Fruit fly (Drosophila melanogaster) whole organism, prepupa: ENCODE measurements around the gene MCTS1.

Experiments
- CG10631 ChIP-seq: fragments of 200-800 bp; sonication (Bioruptor generic); optimal IDR thresholded peaks from 2 replicates; lab custom pipeline; 2016; ENCODE audit warnings: missing biosample characterization, missing genetic modification characterization
- CG10669 ChIP-seq: fragments of 200-800 bp; sonication (Bioruptor generic); optimal IDR thresholded peaks from 3 replicates; lab custom pipeline; 2018; ENCODE audit warnings: missing biosample characterization, mild to moderate bottlenecking, missing genetic modification characterization, moderate library complexity
- CG11762 ChIP-seq: fragments of 200-800 bp; sonication (Bioruptor generic); optimal IDR thresholded peaks from 3 replicates; lab custom pipeline; 2016; ENCODE audit warnings: missing biosample characterization, missing genetic modification characterization; ENCODE audit not compliant: insufficient read depth
- CG15336 ChIP-seq: fragments of 200-800 bp; sonication (Bioruptor generic); IDR thresholded peaks from 2 replicates; pipeline ENCODE4 v1.3.6; 2022; ENCODE audit warnings: missing biosample characterization, missing genetic modification characterization
- CG16779 ChIP-seq: fragments of 200-800 bp; sonication (Bioruptor generic); optimal IDR thresholded peaks from 3 replicates; lab custom pipeline; 2017; ENCODE audit warnings: missing biosample characterization, mild to moderate bottlenecking, missing genetic modification characterization
- CG3032 ChIP-seq: fragments of 200-800 bp; optimal IDR thresholded peaks from 2 replicates; lab custom pipeline; 2019; ENCODE audit warnings: missing biosample characterization, mild to moderate bottlenecking, missing genetic modification characterization, moderate library complexity
- CG31627 ChIP-seq: fragments of 200-800 bp; sonication (Bioruptor generic); optimal IDR thresholded peaks from 3 replicates; lab custom pipeline; 2016; ENCODE audit warnings: missing biosample characterization, missing genetic modification characterization
- CG32006 ChIP-seq: fragments of 200-800 bp; sonication (Bioruptor generic); optimal IDR thresholded peaks from 3 replicates; lab custom pipeline; 2017; ENCODE audit warnings: missing biosample characterization, mild to moderate bottlenecking, missing genetic modification characterization
- CG34406 ChIP-seq: fragments of 200-800 bp; sonication (Bioruptor generic); optimal IDR thresholded peaks from 3 replicates; lab custom pipeline; 2016; ENCODE audit warnings: missing biosample characterization, missing genetic modification characterization
- CG3919 ChIP-seq: fragments of 200-800 bp; sonication (Bioruptor generic); optimal IDR thresholded peaks from 3 replicates; lab custom pipeline; 2016; ENCODE audit warnings: missing biosample characterization, missing genetic modification characterization
- CG4318 ChIP-seq: fragments of 200-800 bp; sonication (Bioruptor generic); optimal IDR thresholded peaks from 3 replicates; lab custom pipeline; 2017; ENCODE audit warnings: missing biosample characterization, mild to moderate bottlenecking, missing genetic modification characterization
- CG6163 ChIP-seq: fragments of 200-800 bp; sonication (Bioruptor generic); IDR thresholded peaks from 3 replicates; pipeline ENCODE4 v1.3.6; 2022; ENCODE audit warnings: missing biosample characterization, missing genetic modification characterization
- CG6276 ChIP-seq: fragments of 200-800 bp; sonication (Bioruptor generic); optimal IDR thresholded peaks from 2 replicates; lab custom pipeline; 2017; ENCODE audit warnings: missing biosample characterization, mild to moderate bottlenecking, missing genetic modification characterization
- CG6792 ChIP-seq: fragments of 200-800 bp; sonication (Bioruptor generic); optimal IDR thresholded peaks from 3 replicates; lab custom pipeline; 2016; ENCODE audit warnings: missing biosample characterization, missing genetic modification characterization
- CG6808 ChIP-seq: fragments of 200-800 bp; sonication (Bioruptor generic); optimal IDR thresholded peaks from 3 replicates; lab custom pipeline; 2017; ENCODE audit warnings: missing biosample characterization, missing genetic modification characterization, mild to moderate bottlenecking, moderate library complexity, missing genetic modification reagents
- CG6854 ChIP-seq: fragments of 200-800 bp; sonication (Bioruptor generic); optimal IDR thresholded peaks from 2 replicates; lab custom pipeline; 2017; ENCODE audit warnings: missing biosample characterization, mild to moderate bottlenecking, missing genetic modification characterization
- CG7368 ChIP-seq: fragments of 200-800 bp; sonication (Bioruptor generic); optimal IDR thresholded peaks from 3 replicates; lab custom pipeline; 2016; ENCODE audit warnings: missing biosample characterization, missing genetic modification characterization
- CG8632 ChIP-seq: fragments of 200-800 bp; sonication (Bioruptor generic); optimal IDR thresholded peaks from 3 replicates; lab custom pipeline; 2016; ENCODE audit warnings: missing biosample characterization, missing genetic modification characterization
- CG9139 ChIP-seq: fragments of 200-800 bp; sonication (Bioruptor generic); optimal IDR thresholded peaks from 3 replicates; lab custom pipeline; 2017; ENCODE audit warnings: missing biosample characterization, mild to moderate bottlenecking, missing genetic modification characterization
- Eip78C ChIP-seq: fragments of 200-800 bp; sonication (Bioruptor generic); peaks from one replicate; lab custom pipeline; 2016; ENCODE audit warnings: missing biosample characterization, missing genetic modification characterization
- Eip93F ChIP-seq: fragments of 200-800 bp; sonication (Bioruptor generic); optimal IDR thresholded peaks from 2 replicates; lab custom pipeline; 2016; ENCODE audit warnings: missing biosample characterization, mild to moderate bottlenecking, missing genetic modification characterization
- Ets21C ChIP-seq: fragments of 200-800 bp; sonication (Bioruptor generic); optimal IDR thresholded peaks from 3 replicates; lab custom pipeline; 2016; ENCODE audit warnings: missing biosample characterization, missing genetic modification characterization
- Ets96B ChIP-seq: fragments of 200-800 bp; optimal IDR thresholded peaks from 2 replicates; lab custom pipeline; 2019; ENCODE audit warnings: missing biosample characterization, mild to moderate bottlenecking, missing genetic modification characterization, moderate library complexity
- Hr38 ChIP-seq: sonication (Bioruptor generic); optimal IDR thresholded peaks from 2 replicates; lab custom pipeline; 2016; ENCODE audit warnings: missing biosample characterization, missing genetic modification characterization
- Hr39 ChIP-seq: fragments of 200-800 bp; sonication (Bioruptor generic); optimal IDR thresholded peaks from 2 replicates; lab custom pipeline; 2016; ENCODE audit warnings: missing biosample characterization, missing genetic modification characterization
- Lpt ChIP-seq: fragments of 200-800 bp; sonication (Bioruptor generic); optimal IDR thresholded peaks from 3 replicates; lab custom pipeline; 2016; ENCODE audit warnings: missing biosample characterization, missing genetic modification characterization
- Met ChIP-seq: fragments of 200-800 bp; sonication (Bioruptor generic); optimal IDR thresholded peaks from 3 replicates; lab custom pipeline; 2016; ENCODE audit warnings: missing biosample characterization, missing genetic modification characterization
- OdsH ChIP-seq: fragments of 200-800 bp; sonication (Bioruptor generic); optimal IDR thresholded peaks from 3 replicates; lab custom pipeline; 2016; ENCODE audit warnings: missing biosample characterization, missing genetic modification characterization
- Sox15 ChIP-seq: fragments of 200-800 bp; sonication (Bioruptor generic); optimal IDR thresholded peaks from 3 replicates; lab custom pipeline; 2016; ENCODE audit warnings: missing biosample characterization, missing genetic modification characterization
- achi ChIP-seq: fragments of 200-800 bp; sonication (Bioruptor generic); optimal IDR thresholded peaks from 3 replicates; lab custom pipeline; 2016; ENCODE audit warnings: missing biosample characterization, missing genetic modification characterization
- acj6 ChIP-seq: fragments of 200-800 bp; sonication (Bioruptor generic); optimal IDR thresholded peaks from 3 replicates; lab custom pipeline; 2016; ENCODE audit warnings: missing biosample characterization, missing genetic modification characterization
- cyc ChIP-seq: fragments of 200-800 bp; sonication (Bioruptor generic); optimal IDR thresholded peaks from 3 replicates; lab custom pipeline; 2016; ENCODE audit warnings: missing biosample characterization, missing genetic modification characterization
- dsx ChIP-seq: fragments of 200-800 bp; optimal IDR thresholded peaks from 3 replicates; lab custom pipeline; 2019; ENCODE audit warnings: missing biosample characterization, mild to moderate bottlenecking, missing genetic modification characterization, moderate library complexity; ENCODE audit not compliant: poor library complexity, severe bottlenecking
- esn ChIP-seq: fragments of 200-800 bp; sonication (Bioruptor generic); optimal IDR thresholded peaks from 2 replicates; lab custom pipeline; 2016; ENCODE audit warnings: missing biosample characterization, mild to moderate bottlenecking, missing genetic modification characterization, moderate library complexity
- fd59A ChIP-seq: fragments of 200-800 bp; sonication (Bioruptor generic); optimal IDR thresholded peaks from 2 replicates; lab custom pipeline; 2017; ENCODE audit warnings: missing biosample characterization, mild to moderate bottlenecking, missing genetic modification characterization, missing genetic modification reagents
- fd85E ChIP-seq: fragments of 200-800 bp; sonication (Bioruptor generic); optimal IDR thresholded peaks from 3 replicates; lab custom pipeline; 2016; ENCODE audit warnings: missing biosample characterization, missing genetic modification characterization
- lz ChIP-seq: fragments of 200-800 bp; sonication (Bioruptor generic); optimal IDR thresholded peaks from 3 replicates; lab custom pipeline; 2016; ENCODE audit warnings: missing biosample characterization, missing genetic modification characterization
- net ChIP-seq: fragments of 200-800 bp; sonication (Bioruptor generic); optimal IDR thresholded peaks from 3 replicates; lab custom pipeline; 2016; ENCODE audit warnings: missing biosample characterization, missing genetic modification characterization
- pdm3 ChIP-seq: fragments of 200-800 bp; sonication (Bioruptor generic); optimal IDR thresholded peaks from 3 replicates; lab custom pipeline; 2016; ENCODE audit warnings: missing biosample characterization, missing genetic modification characterization
- salr ChIP-seq, 2 experiments: fragments of 200-800 bp; sonication (Bioruptor generic); optimal IDR thresholded peaks; 3 replicates each; lab custom pipeline; 2016 to 2018; ENCODE audit warnings: missing biosample characterization in 2 of 2, missing genetic modification characterization in 2 of 2, mild to moderate bottlenecking in 1 of 2
- spab ChIP-seq: fragments of 200-800 bp; sonication (Bioruptor generic); optimal IDR thresholded peaks from 2 replicates; lab custom pipeline; 2017; ENCODE audit warnings: missing biosample characterization, mild to moderate bottlenecking, missing genetic modification characterization, missing genetic modification reagents
- ss ChIP-seq, 2 experiments: fragments of 200-800 bp; sonication (Bioruptor generic); optimal IDR thresholded peaks; 2 replicates in 1 of 2; 3 replicates in 1 of 2; lab custom pipeline; 2017 to 2018; ENCODE audit warnings: mild to moderate bottlenecking in 2 of 2, missing biosample characterization in 2 of 2, missing genetic modification characterization in 2 of 2, moderate library complexity in 1 of 2
- svp ChIP-seq: fragments of 200-800 bp; sonication (Bioruptor generic); peaks from one replicate; lab custom pipeline; 2016; ENCODE audit warnings: missing biosample characterization, missing genetic modification characterization

Gene MCTS1

DNA sequence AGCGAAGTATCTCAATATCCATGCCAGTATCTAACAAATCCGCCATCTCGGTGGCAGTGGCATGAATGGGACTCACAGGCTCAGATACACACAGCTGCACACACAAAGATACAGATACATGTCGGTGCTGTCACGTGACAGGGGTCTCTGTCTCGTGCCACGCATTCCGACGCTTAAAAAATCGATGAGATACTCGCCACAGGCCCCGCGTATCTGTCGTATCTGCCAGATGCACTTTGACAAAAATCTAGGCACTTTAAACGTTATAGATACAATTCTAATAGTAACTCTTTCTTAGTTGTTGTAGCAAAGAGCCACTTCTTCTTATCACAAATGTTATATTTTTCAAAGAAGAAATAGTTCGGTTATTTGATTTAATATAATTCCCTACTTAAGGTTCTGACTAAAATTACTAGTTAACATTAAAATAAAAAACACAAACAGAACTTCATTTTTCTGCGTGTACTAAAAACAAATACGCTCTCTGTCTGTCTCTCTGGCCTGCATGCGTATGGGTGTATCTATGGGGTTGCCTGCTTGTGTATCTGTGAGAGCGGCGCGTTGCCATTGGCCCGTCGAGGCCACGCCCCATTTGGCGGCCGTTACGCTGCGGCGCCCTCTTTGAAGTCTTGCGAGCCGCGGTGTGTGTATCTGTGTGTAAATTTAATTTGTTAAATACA lies 36.8 kb upstream of the MCTS1 start, which contains the start of gene CG4766 (continued):
- peak; percentile 86 for TF ChIP-seq acj6 (GFP tag; lab: Kevin White, UChicago)
- TF ChIP-seq esn (GFP tag; lab: Kevin White, UChicago): peak; percentile 92
- peak; percentile 87 for TF ChIP-seq CG6792
- peak; percentile 77 for TF ChIP-seq Lpt (GFP tag; lab: Kevin White, UChicago)
- peak; percentile 83 for TF ChIP-seq CG31627 (GFP tag; lab: Kevin White, UChicago)
- peak; percentile 69 for TF ChIP-seq Sox15 (GFP tag; lab: Kevin White, UChicago)
- TF ChIP-seq ss (GFP tag; optimal IDR thresholded peaks at IDR 0.05; lab: Kevin White, UChicago): peak; percentile 56 to 81
- TF ChIP-seq Hr39: peak; percentile 86
- peak; percentile 77 for TF ChIP-seq Ets21C (GFP tag; lab: Kevin White, UChicago)
- peak; percentile 90 for TF ChIP-seq CG15336 (GFP tag; lab: Robert Waterston, UW)
- TF ChIP-seq CG6163 (GFP tag; lab: Robert Waterston, UW): peak; percentile 84; the same call in 2 of the 3 replicates
- no peak for TF ChIP-seq Hr38 (GFP tag; lab: Kevin White, UChicago)
- peak; percentile 86 for TF ChIP-seq OdsH (GFP tag; lab: Kevin White, UChicago)
- peak; percentile 82 for TF ChIP-seq achi
- TF ChIP-seq CG6276: peak; percentile 70
- TF ChIP-seq salr (GFP tag; optimal IDR thresholded peaks at IDR 0.05; lab: Kevin White, UChicago): peak; percentile 42 to 83
- peak; percentile 83 for TF ChIP-seq net (GFP tag; lab: Kevin White, UChicago)
- peak; percentile 88 for TF ChIP-seq Ets96B (tag; lab: Kevin White, UChicago)

- TF ChIP-seq CG10669 (GFP tag; lab: Kevin White, UChicago) (peak; percentile 61), CG15336 (GFP tag; lab: Robert Waterston, UW) (peak; percentile 41; the same call in 1 of the 2 replicates), svp (GFP tag; lab: Kevin White, UChicago) (peak; percentile 52), CG6808 (GFP tag; lab: Kevin White, UChicago) (peak; percentile 56), Met (no peak), Ets96B (tag; lab: Kevin White, UChicago) (peak; percentile 66), CG3032 (tag; lab: Kevin White, UChicago) (peak; percentile 65), spab (GFP tag; lab: Kevin White, UChicago) (peak; percentile 44), fd59A (GFP tag; lab: Kevin White, UChicago) (peak; percentile 4), ss (GFP tag; optimal IDR thresholded peaks at IDR 0.05; lab: Kevin White, UChicago) (peak in 1 of 2 experiments; percentile 51), CG6163 (GFP tag; lab: Robert Waterston, UW) (peak; percentile 66; the same call in 2 of the 3 replicates), Eip78C (GFP tag; lab: Kevin White, UChicago) (peak; percentile 63), salr (GFP tag; optimal IDR thresholded peaks at IDR 0.05; lab: Kevin White, UChicago) (no peak), acj6 (GFP tag; lab: Kevin White, UChicago) (peak; percentile 35), CG8632 (GFP tag; lab: Kevin White, UChicago) (peak; percentile 36), Sox15 (GFP tag; lab: Kevin White, UChicago) (no peak), pdm3 (GFP tag; lab: Kevin White, UChicago) (peak; percentile 5), CG6276 (no peak), CG16779 (tag; lab: Kevin White, UChicago) (no peak), CG6792 (peak; percentile 2), CG9139 (peak; percentile 58), CG34406 (GFP tag; lab: Kevin White, UChicago) (peak; percentile 37), CG10631 (peak; percentile 57), Eip93F (GFP tag; lab: Kevin White, UChicago) (no peak), net (GFP tag; lab: Kevin White, UChicago) (no peak), OdsH (GFP tag; lab: Kevin White, UChicago) (peak; percentile 39), esn (GFP tag; lab: Kevin White, UChicago) (peak; percentile 8), lz (GFP tag; lab: Kevin White, UChicago) (no peak), CG7368 (GFP tag; lab: Kevin White, UChicago) (no peak), Hr38 (GFP tag; lab: Kevin White, UChicago) (no peak), Hr39 (no peak), cyc (GFP tag; lab: Kevin White, UChicago) (no peak), CG6854 (GFP tag; lab: Kevin White, UChicago) (no peak), CG32006 (peak; percentile 44), CG4318 (GFP tag; lab: Kevin White, UChicago) (no peak), Ets21C (GFP tag; lab: Kevin White, UChicago) (no peak), fd85E (GFP tag; lab: Kevin White, UChicago) (no peak), CG3919 (GFP tag; lab: Kevin White, UChicago) (peak; percentile 31), achi (peak; percentile 35), dsx (GFP tag; lab: Kevin White, UChicago) (peak; percentile 54), CG11762 (GFP tag; lab: Kevin White, UChicago) (no peak)
Observed at dm6 chrX:6003830-6004229, 33.9 kb upstream of the MCTS1 start.
